Worm (Caenorhabditis elegans) whole organism, L4 larva: ENCODE data around the gene his-69.

Experiments
- F37D6.2 ChIP-seq: sonication (generic microtip); optimal IDR thresholded peaks from 2 replicates; lab custom pipeline; 2016; ENCODE audit warnings: mild to moderate bottlenecking, missing genetic modification characterization, missing compliant biosample characterization
- R02D3.7 ChIP-seq: fragments of 150-350 bp; sonication (generic microtip); optimal IDR thresholded peaks from 3 replicates; lab custom pipeline; 2014; ENCODE audit warnings: missing biosample characterization, missing genetic modification characterization
- Y48G9A.11 ChIP-seq: fragments of 200-800 bp; sonication (Bioruptor generic); IDR thresholded peaks from 2 replicates; pipeline ENCODE4 v1.3.6; 2022; ENCODE audit warnings: missing genetic modification reagents, missing genetic modification characterization, missing compliant biosample characterization
- dmd-6 ChIP-seq: fragments of 200-800 bp; sonication (Bioruptor generic); IDR thresholded peaks from 2 replicates; pipeline ENCODE4 v1.3.6; 2022; ENCODE audit warnings: missing genetic modification reagents, missing genetic modification characterization, missing compliant biosample characterization
- dve-1 ChIP-seq: sonication (generic microtip); optimal IDR thresholded peaks from 2 replicates; lab custom pipeline; 2017; ENCODE audit warnings: antibody characterized with exemption, mild to moderate bottlenecking, missing genetic modification characterization, missing compliant biosample characterization; ENCODE audit not compliant: insufficient read depth
- egl-43 ChIP-seq: fragments of 200-800 bp; sonication (Bioruptor generic); IDR thresholded peaks from 2 replicates; pipeline ENCODE4 v1.3.6; 2022; ENCODE audit warnings: missing genetic modification reagents, missing genetic modification characterization, missing compliant biosample characterization
- hlh-11 ChIP-seq: fragments of 200-800 bp; sonication (Bioruptor generic); optimal IDR thresholded peaks from 2 replicates; lab custom pipeline; 2018; ENCODE audit warnings: mild to moderate bottlenecking, missing genetic modification characterization, missing compliant biosample characterization
- hmg-1.1 ChIP-seq: fragments of 200-800 bp; sonication (Bioruptor generic); IDR thresholded peaks from 2 replicates; pipeline ENCODE4 v1.3.6; 2022; ENCODE audit warnings: missing genetic modification reagents, missing genetic modification characterization, missing compliant biosample characterization
- lin-1 ChIP-seq: fragments of 200-800 bp; sonication (Bioruptor generic); IDR thresholded peaks from 2 replicates; pipeline ENCODE4 v1.3.6; 2022; ENCODE audit warnings: missing genetic modification reagents, missing genetic modification characterization, missing compliant biosample characterization
- mes-2 ChIP-seq: sonication (generic microtip); optimal IDR thresholded peaks from 2 replicates; lab custom pipeline; 2016; ENCODE audit warnings: missing genotype, mild to moderate bottlenecking, missing genetic modification characterization, missing compliant biosample characterization; ENCODE audit not compliant: poor library complexity, severe bottlenecking
- nhr-28 ChIP-seq: fragments of 150-350 bp; optimal IDR thresholded peaks from 2 replicates; lab custom pipeline; 2014; ENCODE audit warnings: missing biosample characterization, missing genetic modification characterization
- nhr-48 ChIP-seq: sonication (generic microtip); optimal IDR thresholded peaks from 2 replicates; lab custom pipeline; 2016; ENCODE audit warnings: mild to moderate bottlenecking, missing genetic modification characterization, missing compliant biosample characterization
- pqm-1 ChIP-seq: sonication (generic microtip); optimal IDR thresholded peaks from 2 replicates; lab custom pipeline; 2017; ENCODE audit warnings: missing biosample characterization, missing genetic modification characterization
- rbr-2 ChIP-seq: sonication (generic microtip); optimal IDR thresholded peaks from 2 replicates; lab custom pipeline; 2016; ENCODE audit warnings: missing genotype, missing genetic modification characterization, missing compliant biosample characterization
- set-16 ChIP-seq: fragments of 200-800 bp; sonication (Bioruptor generic); IDR thresholded peaks from 2 replicates; pipeline ENCODE4 v1.3.6; 2022; ENCODE audit warnings: missing genetic modification reagents, missing genetic modification characterization, missing compliant biosample characterization
- spr-3 ChIP-seq: fragments of 200-800 bp; sonication (Bioruptor generic); optimal IDR thresholded peaks from 2 replicates; lab custom pipeline; 2018; ENCODE audit warnings: mild to moderate bottlenecking, missing genetic modification characterization, missing compliant biosample characterization
- unc-62 ChIP-seq, 3 experiments: fragments of 150-350 bp in 1 of 3; sonication (generic microtip); optimal IDR thresholded peaks in 2 of 3; peaks in 1 of 3; 1 replicate in 1 of 3; 2 replicates in 2 of 3; lab custom pipeline; 2014 to 2017; ENCODE audit warnings: missing biosample characterization in 3 of 3, missing genetic modification characterization in 3 of 3, missing genetic modification reagents in 3 of 3, missing genotype in 1 of 3
- vab-7 ChIP-seq: fragments of 200-800 bp; sonication (Bioruptor generic); IDR thresholded peaks from 2 replicates; pipeline ENCODE4 v1.3.6; 2022; ENCODE audit warnings: missing genetic modification reagents, missing genetic modification characterization, missing compliant biosample characterization

his-69 gene

ce11 chrIII:4010987-4011386, 47.6 kb downstream of the his-69 start:
- TF ChIP-seq pqm-1 (tag; lab: Kevin White, UChicago): peak; percentile 68
- TF ChIP-seq hlh-11 (tag; lab: Kevin White, UChicago): peak; percentile 23
- TF ChIP-seq rbr-2 (tag; lab: Kevin White, UChicago): no peak
- peak; percentile 54 for TF ChIP-seq nhr-28 (tag; lab: Kevin White, UChicago)
- TF ChIP-seq dve-1 (tag; lab: Kevin White, UChicago): peak; percentile 23

- TF ChIP-seq unc-62 (GFP tag; optimal IDR thresholded peaks at IDR 0.05 in 1 of 2; lab: Kevin White, UChicago) (peak in 1 of 2 experiments; percentile 98), unc-62 (tag; optimal IDR thresholded peaks at IDR 0.05; lab: Kevin White, UChicago) (no peak), nhr-28 (tag; lab: Kevin White, UChicago) (peak; percentile 1), nhr-48 (tag; lab: Kevin White, UChicago) (no peak), hmg-1.1 (GFP tag; lab: Robert Waterston, UW) (0 out of 2 replicates have a peak, but pooled peaks have one; percentile 8), dmd-6 (GFP tag; lab: Robert Waterston, UW) (no peak), vab-7 (GFP tag; lab: Robert Waterston, UW) (0 out of 2 replicates have a peak, but pooled peaks have one; percentile 17), R02D3.7 (tag; lab: Kevin White, UChicago) (no peak), mes-2 (tag; lab: Kevin White, UChicago) (peak; percentile 40), hlh-11 (tag; lab: Kevin White, UChicago) (peak; percentile 46), egl-43 (GFP tag; lab: Robert Waterston, UW) (peak; percentile 33; the same call in 1 of the 2 replicates), set-16 (GFP tag; lab: Robert Waterston, UW) (peak; percentile 40)
Measured at ce11 chrIII:4010168-4010567, 48.4 kb downstream of the his-69 start.

- TF ChIP-seq Y48G9A.11 (GFP tag; lab: Robert Waterston, UW) (no peak), unc-62 (GFP tag; optimal IDR thresholded peaks at IDR 0.05 in 1 of 2; lab: Kevin White, UChicago) (peak in 1 of 2 experiments; percentile 61), unc-62 (tag; optimal IDR thresholded peaks at IDR 0.05; lab: Kevin White, UChicago) (no peak), F37D6.2 (tag; lab: Kevin White, UChicago) (no peak), spr-3 (GFP tag; lab: Kevin White, UChicago) (no peak), lin-1 (no peak), hlh-11 (tag; lab: Kevin White, UChicago) (no peak)
Measured at ce11 chrIII:4009181-4009580, 49.4 kb downstream of the his-69 start.
